Fruit fly (Drosophila melanogaster) whole organism, embryonic: Measurements from ENCODE around the gene Tet.
A peak's percentile ranks its signal among the peaks of the same experiment; 100 is the strongest.

ENCODE experiments used
- B-H2 ChIP-seq: fragments of 200-800 bp; sonication (Bioruptor generic); optimal IDR thresholded peaks from 2 replicates; lab custom pipeline; 2018; ENCODE audit warnings: missing biosample characterization, mild to moderate bottlenecking, missing genetic modification characterization
- CG10321 ChIP-seq: fragments of 200-800 bp; sonication (Bioruptor generic); IDR thresholded peaks from 2 replicates; pipeline ENCODE4 v1.3.6; 2022; ENCODE audit warnings: missing biosample characterization, missing genetic modification characterization
- CG10565 ChIP-seq: fragments of 200-800 bp; sonication (Bioruptor generic); optimal IDR thresholded peaks from 3 replicates; lab custom pipeline; 2016; ENCODE audit warnings: missing biosample characterization, mild to moderate bottlenecking, missing genetic modification characterization
- CG11085 ChIP-seq: fragments of 200-800 bp; sonication (Bioruptor generic); IDR thresholded peaks from 2 replicates; pipeline ENCODE4 v1.3.6; 2022; ENCODE audit warnings: missing biosample characterization, missing genetic modification characterization
- CG13296 ChIP-seq: fragments of 200-800 bp; sonication (Bioruptor generic); optimal IDR thresholded peaks from 3 replicates; lab custom pipeline; 2018; ENCODE audit warnings: missing biosample characterization, mild to moderate bottlenecking, missing genetic modification characterization
- CG14441 ChIP-seq: fragments of 200-800 bp; sonication (Bioruptor generic); IDR thresholded peaks from 2 replicates; pipeline ENCODE4 v1.3.6; 2022; ENCODE audit warnings: missing biosample characterization, missing genetic modification characterization
- CG15011 ChIP-seq: fragments of 200-800 bp; sonication (Bioruptor generic); optimal IDR thresholded peaks from 3 replicates; lab custom pipeline; 2018; ENCODE audit warnings: missing biosample characterization, mild to moderate bottlenecking, missing genetic modification characterization
- CG17568 ChIP-seq: fragments of 200-800 bp; sonication (Bioruptor generic); optimal IDR thresholded peaks from 2 replicates; lab custom pipeline; 2018; ENCODE audit warnings: missing biosample characterization, mild to moderate bottlenecking, missing genetic modification characterization, moderate library complexity
- CG1832 ChIP-seq: fragments of 200-800 bp; sonication (Bioruptor generic); optimal IDR thresholded peaks from 2 replicates; lab custom pipeline; 2017; ENCODE audit warnings: missing biosample characterization, mild to moderate bottlenecking, missing genetic modification characterization, inconsistent platforms
- CG2116 ChIP-seq: fragments of 200-800 bp; sonication (Bioruptor generic); optimal IDR thresholded peaks from 3 replicates; lab custom pipeline; 2018; ENCODE audit warnings: missing biosample characterization, mild to moderate bottlenecking, missing genetic modification characterization
- CG2678 ChIP-seq: fragments of 200-800 bp; sonication (Bioruptor generic); optimal IDR thresholded peaks from 3 replicates; lab custom pipeline; 2019; ENCODE audit warnings: missing biosample characterization, mild to moderate bottlenecking, missing genetic modification characterization, moderate library complexity
- CG43689 ChIP-seq: fragments of 200-800 bp; sonication (Bioruptor generic); IDR thresholded peaks from 2 replicates; pipeline ENCODE4 v1.3.6; 2022; ENCODE audit warnings: missing biosample characterization, missing genetic modification characterization
- CG7357 ChIP-seq: fragments of 200-800 bp; sonication (Bioruptor generic); IDR thresholded peaks from 3 replicates; pipeline ENCODE4 v1.3.6; 2022; ENCODE audit warnings: missing biosample characterization, missing genetic modification characterization
- CG7745 ChIP-seq: fragments of 200-800 bp; sonication (Bioruptor generic); optimal IDR thresholded peaks from 2 replicates; lab custom pipeline; 2018; ENCODE audit warnings: missing biosample characterization, mild to moderate bottlenecking, missing genetic modification characterization, moderate library complexity
- CG8281 ChIP-seq: fragments of 200-800 bp; sonication (Bioruptor generic); optimal IDR thresholded peaks from 2 replicates; lab custom pipeline; 2018; ENCODE audit warnings: missing biosample characterization, mild to moderate bottlenecking, missing genetic modification characterization, moderate library complexity
- CG9437 ChIP-seq: fragments of 200-800 bp; sonication (Bioruptor generic); optimal IDR thresholded peaks from 2 replicates; lab custom pipeline; 2018; ENCODE audit warnings: missing biosample characterization, mild to moderate bottlenecking, missing genetic modification characterization
- Dref ChIP-seq: fragments of 200-800 bp; sonication (Bioruptor generic); IDR thresholded peaks from 2 replicates; pipeline ENCODE4 v1.3.6; 2022; ENCODE audit warnings: missing biosample characterization, missing genetic modification characterization
- Drgx ChIP-seq: fragments of 200-800 bp; sonication (Bioruptor generic); IDR thresholded peaks from 2 replicates; pipeline ENCODE4 v1.3.6; 2022; ENCODE audit warnings: missing biosample characterization, missing genetic modification characterization
- Gug ChIP-seq: fragments of 200-800 bp; sonication (Bioruptor generic); IDR thresholded peaks from 4 replicates; pipeline ENCODE4 v1.3.6; 2022; ENCODE audit warnings: missing biosample characterization, missing genetic modification characterization
- HLH3B ChIP-seq: fragments of 200-800 bp; sonication (Bioruptor generic); IDR thresholded peaks from 2 replicates; pipeline ENCODE4 v1.3.6; 2022; ENCODE audit warnings: missing biosample characterization, missing genetic modification characterization
- HmgZ ChIP-seq: fragments of 200-800 bp; sonication (Bioruptor generic); optimal IDR thresholded peaks from 2 replicates; lab custom pipeline; 2018; ENCODE audit warnings: missing biosample characterization, mild to moderate bottlenecking, missing genetic modification characterization
- Hr3 ChIP-seq: fragments of 200-800 bp; sonication (Bioruptor generic); optimal IDR thresholded peaks from 3 replicates; lab custom pipeline; 2016; ENCODE audit warnings: missing biosample characterization, missing genetic modification characterization
- MESR4 ChIP-seq: fragments of 200-800 bp; sonication (Bioruptor generic); optimal IDR thresholded peaks from 2 replicates; lab custom pipeline; 2018; ENCODE audit warnings: missing biosample characterization, mild to moderate bottlenecking, missing genetic modification characterization, moderate library complexity
- Scr ChIP-seq: fragments of 200-800 bp; sonication (Bioruptor generic); IDR thresholded peaks from 2 replicates; pipeline ENCODE4 v1.3.6; 2022; ENCODE audit warnings: missing biosample characterization, missing genetic modification characterization; ENCODE audit not compliant: partially characterized antibody
- Sox100B ChIP-seq: fragments of 200-800 bp; sonication (Bioruptor generic); optimal IDR thresholded peaks from 3 replicates; lab custom pipeline; 2018; ENCODE audit warnings: missing biosample characterization, mild to moderate bottlenecking, missing genetic modification characterization
- Sox102F ChIP-seq: fragments of 200-800 bp; sonication (Bioruptor generic); optimal IDR thresholded peaks from 2 replicates; lab custom pipeline; 2018; ENCODE audit warnings: missing biosample characterization, mild to moderate bottlenecking, missing genetic modification characterization, moderate library complexity
- Sry-β ChIP-seq: fragments of 200-800 bp; sonication (Bioruptor generic); optimal IDR thresholded peaks from 2 replicates; lab custom pipeline; 2018; ENCODE audit warnings: missing biosample characterization, mild to moderate bottlenecking, missing genetic modification characterization, moderate library complexity
- Vsx1 ChIP-seq: fragments of 200-800 bp; sonication (Bioruptor generic); optimal IDR thresholded peaks from 2 replicates; lab custom pipeline; 2017; ENCODE audit warnings: missing biosample characterization, mild to moderate bottlenecking, missing genetic modification characterization, missing genetic modification reagents
- YL-1 ChIP-seq: fragments of 200-800 bp; sonication (Bioruptor generic); optimal IDR thresholded peaks from 3 replicates; lab custom pipeline; 2017; ENCODE audit warnings: missing biosample characterization, mild to moderate bottlenecking, missing genetic modification characterization
- amos ChIP-seq: fragments of 200-800 bp; sonication (Bioruptor generic); IDR thresholded peaks from 2 replicates; pipeline ENCODE4 v1.3.6; 2022; ENCODE audit warnings: missing biosample characterization, missing genetic modification characterization; ENCODE audit not compliant: partially characterized antibody
- bsh ChIP-seq, 2 experiments: fragments of 200-800 bp; sonication (Bioruptor generic); optimal IDR thresholded peaks; 2 replicates each; lab custom pipeline; 2017 to 2018; ENCODE audit warnings: mild to moderate bottlenecking in 2 of 2, missing biosample characterization in 2 of 2, missing genetic modification characterization in 2 of 2, moderate library complexity in 1 of 2
- corto ChIP-seq: fragments of 200-800 bp; sonication (Bioruptor generic); optimal IDR thresholded peaks from 2 replicates; lab custom pipeline; 2016; ENCODE audit warnings: missing biosample characterization, mild to moderate bottlenecking, missing genetic modification characterization, moderate library complexity
- crp ChIP-seq, 2 experiments: fragments of 200-800 bp; sonication (Bioruptor generic); optimal IDR thresholded peaks; 2 replicates in 1 of 2; 3 replicates in 1 of 2; lab custom pipeline; 2017; ENCODE audit warnings: missing biosample characterization in 2 of 2, missing genetic modification characterization in 2 of 2, mild to moderate bottlenecking in 1 of 2, moderate library complexity in 1 of 2
- fd102C ChIP-seq: fragments of 200-800 bp; sonication (Bioruptor generic); optimal IDR thresholded peaks from 2 replicates; lab custom pipeline; 2018; ENCODE audit warnings: missing biosample characterization, mild to moderate bottlenecking, missing genetic modification characterization, moderate library complexity
- ftz-f1 ChIP-seq: fragments of 200-800 bp; sonication (Bioruptor generic); optimal IDR thresholded peaks from 2 replicates; lab custom pipeline; 2016; ENCODE audit warnings: missing biosample characterization, missing genetic modification characterization
- gcm2 ChIP-seq: fragments of 200-800 bp; sonication (Bioruptor generic); optimal IDR thresholded peaks from 2 replicates; lab custom pipeline; 2016; ENCODE audit warnings: missing biosample characterization, missing genetic modification characterization
- lbe ChIP-seq: fragments of 200-800 bp; sonication (Bioruptor generic); optimal IDR thresholded peaks from 2 replicates; lab custom pipeline; 2016; ENCODE audit warnings: missing biosample characterization, mild to moderate bottlenecking, missing genetic modification characterization
- mirr ChIP-seq: fragments of 200-800 bp; sonication (Bioruptor generic); optimal IDR thresholded peaks from 3 replicates; lab custom pipeline; 2018; ENCODE audit warnings: missing biosample characterization, mild to moderate bottlenecking, missing genetic modification characterization
- otp ChIP-seq: fragments of 200-800 bp; sonication (Bioruptor generic); IDR thresholded peaks from 3 replicates; pipeline ENCODE4, ENCODE4 v1.3.6; 2022; ENCODE audit warnings: missing biosample characterization, missing genetic modification characterization
- pan ChIP-seq, 4 experiments: fragments of >200 bp in 3 of 4; fragments of 200-800 bp in 1 of 4; sonication (Bioruptor generic) in 1 of 4; optimal IDR thresholded peaks in 3 of 4; IDR thresholded peaks in 1 of 4; 2 replicates each; pipeline versions ENCODE4 v1.3.6 to Lab custom; 2017 to 2022; ENCODE audit warnings: missing biosample characterization in 2 of 4, missing genetic modification characterization in 2 of 4, mixed read lengths in 1 of 4
- schlank ChIP-seq: fragments of 200-800 bp; sonication (Bioruptor generic); optimal IDR thresholded peaks from 2 replicates; lab custom pipeline; 2018; ENCODE audit warnings: missing biosample characterization, mild to moderate bottlenecking, missing genetic modification characterization
- scrt ChIP-seq: fragments of 200-800 bp; sonication (Bioruptor generic); optimal IDR thresholded peaks from 2 replicates; lab custom pipeline; 2018; ENCODE audit warnings: missing biosample characterization, mild to moderate bottlenecking, missing genetic modification characterization, moderate library complexity
- seq ChIP-seq: fragments of 200-800 bp; sonication (Bioruptor generic); IDR thresholded peaks from 2 replicates; pipeline ENCODE4 v1.3.6; 2022; ENCODE audit warnings: missing biosample characterization, missing genetic modification characterization
- sqz ChIP-seq: fragments of 200-800 bp; sonication (Bioruptor generic); optimal IDR thresholded peaks from 3 replicates; lab custom pipeline; 2018; ENCODE audit warnings: missing biosample characterization, mild to moderate bottlenecking, missing genetic modification characterization
- stwl ChIP-seq: fragments of 200-800 bp; sonication (Bioruptor generic); optimal IDR thresholded peaks from 3 replicates; lab custom pipeline; 2018; ENCODE audit warnings: missing biosample characterization, mild to moderate bottlenecking, missing genetic modification characterization, moderate library complexity
- tll ChIP-seq, 2 experiments: fragments of 200-800 bp in 1 of 2; fragments of >200 bp in 1 of 2; sonication (Bioruptor generic) in 1 of 2; optimal IDR thresholded peaks; 2 replicates each; lab custom pipeline; 2017 to 2019; ENCODE audit warnings: missing biosample characterization in 2 of 2, missing genetic modification characterization in 2 of 2, mild to moderate bottlenecking in 1 of 2, moderate library complexity in 1 of 2
- trem ChIP-seq: fragments of 200-800 bp; optimal IDR thresholded peaks from 3 replicates; lab custom pipeline; 2019; ENCODE audit warnings: missing biosample characterization, mild to moderate bottlenecking, missing genetic modification characterization, moderate library complexity
- tup ChIP-seq: fragments of 200-800 bp; sonication (Bioruptor generic); optimal IDR thresholded peaks from 2 replicates; lab custom pipeline; 2016; ENCODE audit warnings: missing biosample characterization, mild to moderate bottlenecking, missing genetic modification characterization, moderate library complexity

Gene Tet

DNA sequence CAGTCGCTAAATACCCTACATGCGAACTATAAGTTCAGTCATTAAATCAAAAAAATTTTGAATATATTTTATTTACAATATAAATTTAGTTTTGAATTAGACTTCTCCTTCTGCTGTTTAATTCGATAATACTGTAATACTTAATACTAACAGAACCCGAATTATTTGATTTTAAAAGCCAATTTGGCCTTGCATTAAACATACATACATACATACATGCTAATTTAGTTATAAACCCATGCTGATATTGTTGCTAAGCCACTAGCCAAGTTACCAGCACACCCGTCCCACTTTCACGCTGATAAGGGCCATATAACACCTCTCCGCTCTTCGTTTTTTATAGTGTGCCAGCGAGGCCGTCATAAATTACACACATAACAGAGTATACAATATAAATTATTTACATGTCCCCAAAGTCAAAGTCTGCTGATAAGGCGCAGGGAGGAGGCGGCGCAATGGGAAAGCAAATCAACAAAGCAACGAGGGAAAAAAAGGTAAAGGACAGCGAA is 79.8 kb downstream of the Tet start (continued):
- TF ChIP-seq crp (GFP tag; optimal IDR thresholded peaks at IDR 0.05; lab: Kevin White, UChicago), result no peak
- peak; percentile 22 for TF ChIP-seq YL-1 (GFP tag; lab: Kevin White, UChicago)
- peak; percentile 26 for TF ChIP-seq CG9437
- TF ChIP-seq Sry-β (GFP tag; lab: Kevin White, UChicago), result peak; percentile 3
- no peak for TF ChIP-seq CG43689 (GFP tag; lab: Robert Waterston, UW)
- peak; percentile 26 for TF ChIP-seq trem (tag; lab: Kevin White, UChicago)
- peak; percentile 21 for TF ChIP-seq fd102C (GFP tag; lab: Kevin White, UChicago)
- TF ChIP-seq Hr3, result peak; percentile 42
- peak; percentile 10 to 55 for TF ChIP-seq bsh (GFP tag; optimal IDR thresholded peaks at IDR 0.05; lab: Kevin White, UChicago)
- TF ChIP-seq CG11085 (GFP tag; lab: Robert Waterston, UW), result no peak
- no peak for TF ChIP-seq lbe (GFP tag; lab: Kevin White, UChicago)
- TF ChIP-seq tup (GFP tag; lab: Kevin White, UChicago), result no peak
- TF ChIP-seq CG10321, result no peak
- peak; percentile 32 for TF ChIP-seq schlank (tag; lab: Kevin White, UChicago)
- peak; percentile 76 for TF ChIP-seq B-H2 (GFP tag; lab: Kevin White, UChicago)
- TF ChIP-seq corto (GFP tag; lab: Kevin White, UChicago), result peak; percentile 4
- 0 out of 3 replicates have a peak, but pooled peaks have one; percentile 16 for TF ChIP-seq otp (GFP tag; lab: Robert Waterston, UW)
- peak; percentile 81 for TF ChIP-seq CG13296 (GFP tag; lab: Kevin White, UChicago)
- peak; percentile 80 for TF ChIP-seq CG2678 (tag; lab: Kevin White, UChicago)
- peak; percentile 36 for TF ChIP-seq Sox102F
- TF ChIP-seq Vsx1 (GFP tag; lab: Kevin White, UChicago), result peak; percentile 64
- peak; percentile 23; the same call in 1 of the 2 replicates for TF ChIP-seq HLH3B (GFP tag; lab: Robert Waterston, UW)
- no peak for TF ChIP-seq MESR4
- no peak for TF ChIP-seq Dref (GFP tag; lab: Robert Waterston, UW)
- TF ChIP-seq CG1832, result no peak
- TF ChIP-seq HmgZ (tag; lab: Kevin White, UChicago), result peak; percentile 28
- peak; percentile 6 for TF ChIP-seq CG2116 (GFP tag; lab: Kevin White, UChicago)
- TF ChIP-seq CG17568 (GFP tag; lab: Kevin White, UChicago), result peak; percentile 75
- peak; percentile 78 for TF ChIP-seq ftz-f1 (GFP tag; lab: Kevin White, UChicago)
- peak; percentile 66 for TF ChIP-seq sqz (GFP tag; lab: Kevin White, UChicago)
- TF ChIP-seq Sox100B (GFP tag; lab: Kevin White, UChicago), result peak; percentile 60
- TF ChIP-seq CG10565 (GFP tag; lab: Kevin White, UChicago), result no peak
- peak in 1 of 2 experiments; percentile 68 for TF ChIP-seq tll (GFP tag; optimal IDR thresholded peaks at IDR 0.05; lab: Kevin White, UChicago)
- TF ChIP-seq CG7745 (tag; lab: Kevin White, UChicago), result peak; percentile 90
- TF ChIP-seq CG15011, result peak; percentile 34
- TF ChIP-seq pan (optimal IDR thresholded peaks at IDR 0.05; lab: Kevin White, UChicago), result no peak
- TF ChIP-seq pan (GFP tag; optimal IDR thresholded peaks at IDR 0.05 in 1 of 2, IDR thresholded peaks at IDR 0.05 in 1 of 2), result peak in 1 of 2 experiments; percentile 11
- no peak for TF ChIP-seq CG7357 (GFP tag; lab: Robert Waterston, UW)
- peak; percentile 70 for TF ChIP-seq Drgx (GFP tag; lab: Robert Waterston, UW)
- peak; percentile 14; the same call in 1 of the 4 replicates for TF ChIP-seq Gug (GFP tag; lab: Robert Waterston, UW)
- no peak for TF ChIP-seq gcm2 (GFP tag; lab: Kevin White, UChicago)
- TF ChIP-seq amos, result no peak
- TF ChIP-seq CG8281 (tag; lab: Kevin White, UChicago), result peak; percentile 35
- 0 out of 2 replicates have a peak, but pooled peaks have one; percentile 13 for TF ChIP-seq seq (GFP tag; lab: Robert Waterston, UW)
- no peak for TF ChIP-seq Scr
- peak; percentile 53 for TF ChIP-seq scrt (GFP tag; lab: Kevin White, UChicago)
- peak; percentile 95 for TF ChIP-seq mirr (GFP tag; lab: Kevin White, UChicago)
- no peak for TF ChIP-seq stwl (tag; lab: Kevin White, UChicago)
- peak; percentile 20; the same call in 1 of the 2 replicates for TF ChIP-seq CG14441 (GFP tag; lab: Robert Waterston, UW)
